Worm (Caenorhabditis elegans) whole organism, L2 larva: Measurements from ENCODE around the gene emb-30.

ENCODE experiments used
- C34F6.9 ChIP-seq: fragments of 150-350 bp; optimal IDR thresholded peaks from 2 replicates; lab custom pipeline; 2014; ENCODE audit warnings: missing biosample characterization, missing genetic modification characterization
- F13H6.1 ChIP-seq: sonication (generic microtip); optimal IDR thresholded peaks from 2 replicates; lab custom pipeline; 2016; ENCODE audit warnings: missing genetic modification characterization, missing compliant biosample characterization
- R02D3.7 ChIP-seq: fragments of 150-350 bp; optimal IDR thresholded peaks from 2 replicates; lab custom pipeline; 2014; ENCODE audit warnings: missing biosample characterization, missing genetic modification characterization
- Y55F3AM.14 ChIP-seq: fragments of 200-800 bp; sonication (Bioruptor generic); optimal IDR thresholded peaks from 2 replicates; lab custom pipeline; 2018; ENCODE audit warnings: mild to moderate bottlenecking, missing genetic modification characterization, missing compliant biosample characterization
- ZK546.5 ChIP-seq: sonication (generic microtip); optimal IDR thresholded peaks from 2 replicates; lab custom pipeline; 2017; ENCODE audit warnings: missing biosample characterization, missing genetic modification characterization
- alr-1 ChIP-seq: fragments of 150-350 bp; optimal IDR thresholded peaks from 2 replicates; lab custom pipeline; 2014; ENCODE audit warnings: missing biosample characterization, missing genetic modification characterization
- aly-2 ChIP-seq: fragments of 150-350 bp; optimal IDR thresholded peaks from 2 replicates; lab custom pipeline; 2014; ENCODE audit warnings: missing biosample characterization, missing genetic modification characterization
- ama-1 ChIP-seq: fragments of 150-350 bp; optimal IDR thresholded peaks from 2 replicates; lab custom pipeline; 2018; ENCODE audit warnings: inconsistent platforms
- ceh-16 ChIP-seq: fragments of 150-350 bp; optimal IDR thresholded peaks from 2 replicates; lab custom pipeline; 2014; ENCODE audit warnings: missing biosample characterization, missing genetic modification characterization
- ceh-82 ChIP-seq: fragments of 150-350 bp; optimal IDR thresholded peaks from 2 replicates; lab custom pipeline; 2014; ENCODE audit warnings: missing biosample characterization, missing genetic modification characterization
- crh-2 ChIP-seq: sonication (generic microtip); optimal IDR thresholded peaks from 2 replicates; lab custom pipeline; 2017; ENCODE audit warnings: missing biosample characterization, missing genetic modification characterization
- egl-27 ChIP-seq: sonication (generic microtip); optimal IDR thresholded peaks from 3 replicates; lab custom pipeline; 2017; ENCODE audit warnings: missing biosample characterization, missing genetic modification reagents, missing genetic modification characterization
- elt-1 ChIP-seq: fragments of 150-350 bp; optimal IDR thresholded peaks from 2 replicates; lab custom pipeline; 2014; ENCODE audit warnings: missing biosample characterization, missing genetic modification characterization
- elt-3 ChIP-seq: sonication (generic microtip); optimal IDR thresholded peaks from 2 replicates; lab custom pipeline; 2017; ENCODE audit warnings: missing biosample characterization, missing genetic modification characterization
- fos-1 ChIP-seq: fragments of 150-350 bp; optimal IDR thresholded peaks from 2 replicates; lab custom pipeline; 2014; ENCODE audit warnings: missing biosample characterization, missing genetic modification characterization
- gmeb-1 ChIP-seq: fragments of 150-350 bp; optimal IDR thresholded peaks from 2 replicates; lab custom pipeline; 2014; ENCODE audit warnings: missing biosample characterization, missing genetic modification characterization
- lin-11 ChIP-seq: fragments of 150-350 bp; sonication (generic microtip); optimal IDR thresholded peaks from 2 replicates; lab custom pipeline; 2014; ENCODE audit warnings: missing biosample characterization, missing genetic modification characterization, inconsistent platforms, mixed read lengths
- lin-13 ChIP-seq: fragments of 150-350 bp; optimal IDR thresholded peaks from 2 replicates; lab custom pipeline; 2014; ENCODE audit warnings: missing biosample characterization, missing genetic modification reagents, missing genetic modification characterization
- lin-39 ChIP-seq: fragments of 150-350 bp; optimal IDR thresholded peaks from 2 replicates; lab custom pipeline; 2014; ENCODE audit warnings: missing biosample characterization, missing genetic modification reagents, missing genetic modification characterization
- lsy-2 ChIP-seq, 2 experiments: fragments of 150-350 bp in 1 of 2; sonication (generic microtip) in 1 of 2; optimal IDR thresholded peaks; 2 replicates each; lab custom pipeline; 2014 to 2017; ENCODE audit warnings: missing biosample characterization in 2 of 2, missing genetic modification characterization in 2 of 2
- mab-5 ChIP-seq: fragments of 150-350 bp; optimal IDR thresholded peaks from 2 replicates; lab custom pipeline; 2014; ENCODE audit warnings: missing biosample characterization, missing genetic modification characterization
- mdl-1 ChIP-seq, 2 experiments: fragments of 150-350 bp in 1 of 2; sonication (generic microtip) in 1 of 2; optimal IDR thresholded peaks; 2 replicates each; lab custom pipeline; 2017; ENCODE audit warnings: missing biosample characterization in 2 of 2, missing genetic modification characterization in 2 of 2
- nhr-10 ChIP-seq: sonication (generic microtip); optimal IDR thresholded peaks from 2 replicates; lab custom pipeline; 2017; ENCODE audit warnings: missing biosample characterization, missing genetic modification characterization
- nhr-11 ChIP-seq: fragments of 150-350 bp; optimal IDR thresholded peaks from 2 replicates; lab custom pipeline; 2014; ENCODE audit warnings: missing biosample characterization, missing genetic modification characterization
- nhr-12 ChIP-seq: fragments of 150-350 bp; optimal IDR thresholded peaks from 2 replicates; lab custom pipeline; 2014; ENCODE audit warnings: missing biosample characterization, missing genetic modification characterization
- nhr-129 ChIP-seq: fragments of 150-350 bp; optimal IDR thresholded peaks from 2 replicates; lab custom pipeline; 2014; ENCODE audit warnings: missing biosample characterization, missing genetic modification characterization
- nhr-21 ChIP-seq: fragments of 150-350 bp; optimal IDR thresholded peaks from 2 replicates; lab custom pipeline; 2014; ENCODE audit warnings: missing biosample characterization, missing genetic modification characterization
- nhr-23 ChIP-seq: fragments of 150-350 bp; optimal IDR thresholded peaks from 2 replicates; lab custom pipeline; 2014; ENCODE audit warnings: missing biosample characterization, missing genetic modification reagents, missing genetic modification characterization
- nhr-237 ChIP-seq: fragments of 150-350 bp; optimal IDR thresholded peaks from 2 replicates; lab custom pipeline; 2014; ENCODE audit warnings: missing biosample characterization, missing genetic modification characterization
- nhr-25 ChIP-seq: fragments of 150-350 bp; sonication (generic microtip); optimal IDR thresholded peaks from 3 replicates; lab custom pipeline; 2014; ENCODE audit warnings: missing biosample characterization, missing genetic modification characterization
- nhr-6 ChIP-seq: fragments of 150-350 bp; optimal IDR thresholded peaks from 2 replicates; lab custom pipeline; 2014; ENCODE audit warnings: missing biosample characterization, missing genetic modification characterization
- nhr-77 ChIP-seq: fragments of 150-350 bp; optimal IDR thresholded peaks from 2 replicates; lab custom pipeline; 2014; ENCODE audit warnings: missing biosample characterization, missing genetic modification characterization
- peb-1 ChIP-seq: fragments of 150-350 bp; optimal IDR thresholded peaks from 2 replicates; lab custom pipeline; 2014; ENCODE audit warnings: missing biosample characterization, missing genetic modification characterization
- skn-1 ChIP-seq: sonication (generic microtip); optimal IDR thresholded peaks from 2 replicates; lab custom pipeline; 2017; ENCODE audit warnings: missing biosample characterization, missing genetic modification characterization
- sma-9 ChIP-seq, 2 experiments: fragments of 150-350 bp in 1 of 2; sonication (generic microtip) in 1 of 2; optimal IDR thresholded peaks; 2 replicates each; lab custom pipeline; 2014 to 2016; ENCODE audit warnings: missing genetic modification characterization in 2 of 2, mild to moderate bottlenecking in 1 of 2, missing biosample characterization in 1 of 2, missing compliant biosample characterization in 1 of 2, missing genetic modification reagents in 1 of 2, moderate library complexity in 1 of 2
- snpc-4 ChIP-seq: fragments of 150-350 bp; optimal IDR thresholded peaks from 2 replicates; lab custom pipeline; 2014; ENCODE audit warnings: missing biosample characterization, missing genetic modification characterization
- unc-39 ChIP-seq: fragments of 150-350 bp; optimal IDR thresholded peaks from 2 replicates; lab custom pipeline; 2014; ENCODE audit warnings: missing biosample characterization, missing genetic modification characterization
- unc-55 ChIP-seq: fragments of 150-350 bp; sonication (generic microtip); optimal IDR thresholded peaks from 3 replicates; lab custom pipeline; 2014; ENCODE audit warnings: missing biosample characterization, missing genetic modification reagents, missing genetic modification characterization
- unc-62 ChIP-seq: fragments of 150-350 bp; optimal IDR thresholded peaks from 2 replicates; lab custom pipeline; 2014; ENCODE audit warnings: missing biosample characterization, missing genetic modification reagents, missing genetic modification characterization
- ztf-11 ChIP-seq: sonication (generic microtip); optimal IDR thresholded peaks from 2 replicates; lab custom pipeline; 2017; ENCODE audit warnings: missing biosample characterization, missing genetic modification characterization
- ztf-4 ChIP-seq: fragments of 150-350 bp; optimal IDR thresholded peaks from 2 replicates; lab custom pipeline; 2014; ENCODE audit warnings: missing biosample characterization, missing genetic modification characterization

Gene emb-30

DNA sequence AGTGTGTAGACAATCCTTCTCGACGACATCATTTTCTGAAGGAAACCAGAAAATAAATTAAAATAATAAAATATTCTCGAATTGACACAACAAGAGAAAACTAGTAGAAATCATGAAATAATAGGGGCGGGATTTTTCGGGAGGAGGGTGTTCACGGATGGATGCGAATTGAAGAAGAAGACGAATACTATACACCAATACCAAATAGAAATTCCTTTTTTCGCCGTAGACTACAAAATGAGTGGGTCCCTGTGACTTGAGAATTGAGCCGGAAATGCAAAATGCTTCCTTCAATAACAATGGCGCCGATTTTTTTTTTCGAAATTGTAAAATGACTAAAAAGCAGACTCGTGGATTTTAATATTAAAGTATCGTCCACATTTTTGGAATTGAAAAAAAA, 40.2 kb downstream of the emb-30 start, which contains the start of gene nlp-48:
nlp-48 (minus strand) TSS at position 101 of the 400 bp plus-strand sequence.
- TF ChIP-seq ama-1 (lab: Kevin White, UChicago) (no peak), crh-2 (tag; lab: Kevin White, UChicago) (no peak), unc-39 (no peak), lin-11 (tag; lab: Kevin White, UChicago) (no peak), ztf-4 (tag; lab: Kevin White, UChicago) (no peak), elt-1 (no peak), alr-1 (tag; lab: Kevin White, UChicago) (no peak), ztf-11 (tag; lab: Kevin White, UChicago) (no peak), gmeb-1 (tag; lab: Kevin White, UChicago) (no peak), R02D3.7 (no peak), nhr-237 (tag; lab: Kevin White, UChicago) (no peak), mab-5 (tag; lab: Kevin White, UChicago) (no peak), nhr-129 (tag; lab: Kevin White, UChicago) (no peak), aly-2 (tag; lab: Kevin White, UChicago) (no peak), snpc-4 (no peak), F13H6.1 (tag; lab: Kevin White, UChicago) (no peak), nhr-77 (tag; lab: Kevin White, UChicago) (no peak), C34F6.9 (tag; lab: Kevin White, UChicago) (no peak), nhr-23 (no peak)

DNA sequence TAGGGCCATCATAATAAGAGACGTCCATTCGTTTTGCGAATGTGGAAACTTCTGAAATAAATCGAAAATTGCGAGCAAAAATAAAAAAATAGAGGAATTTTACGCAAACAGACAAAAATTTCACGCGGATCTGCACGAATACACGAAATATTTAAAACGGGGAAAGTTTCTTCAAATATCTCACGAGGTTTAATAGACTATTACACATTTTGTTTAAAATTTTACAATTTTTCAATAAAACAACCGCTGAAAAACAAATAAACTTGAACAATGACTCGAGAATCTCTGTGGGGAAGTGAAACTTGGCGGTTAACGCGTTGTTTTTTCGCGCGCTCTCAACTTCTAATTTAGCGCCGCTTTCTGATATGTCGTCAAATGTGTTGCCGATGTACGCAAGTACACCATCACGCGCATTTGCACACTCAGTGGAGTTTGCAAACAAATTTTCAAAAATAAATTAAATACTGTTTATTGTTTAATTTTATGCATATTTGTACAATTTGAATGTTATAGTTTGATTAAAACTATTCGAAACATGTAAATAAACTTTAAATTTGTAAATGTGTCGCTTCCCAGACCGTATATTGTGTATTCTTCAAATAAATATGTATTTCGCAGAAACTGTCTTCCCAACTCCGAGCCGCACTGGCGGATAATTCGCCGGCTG, 48.0 kb downstream of the emb-30 start, which contains the start of the genes gpr-2 and rgr-1:
gpr-2 (minus strand) TSS at position 51 of the 667 bp plus-strand sequence.
rgr-1 (plus strand) TSS at position 617 of the 667 bp plus-strand sequence.
- TF ChIP-seq nhr-6 (tag; lab: Kevin White, UChicago) (no peak), nhr-129 (tag; lab: Kevin White, UChicago) (peak; percentile 32), unc-55 (peak; percentile 52), gmeb-1 (tag; lab: Kevin White, UChicago) (peak; percentile 82), lin-13 (GFP tag; lab: Kevin White, UChicago) (peak; percentile 11), ceh-16 (tag; lab: Kevin White, UChicago) (no peak), lin-39 (tag; lab: Kevin White, UChicago) (no peak), nhr-21 (tag; lab: Kevin White, UChicago) (no peak), ztf-4 (tag; lab: Kevin White, UChicago) (no peak), lsy-2 (tag; optimal IDR thresholded peaks at IDR 0.05; lab: Kevin White, UChicago) (peak in 1 of 2 experiments; percentile 33), egl-27 (no peak), lin-11 (tag; lab: Kevin White, UChicago) (peak; percentile 12)

DNA sequence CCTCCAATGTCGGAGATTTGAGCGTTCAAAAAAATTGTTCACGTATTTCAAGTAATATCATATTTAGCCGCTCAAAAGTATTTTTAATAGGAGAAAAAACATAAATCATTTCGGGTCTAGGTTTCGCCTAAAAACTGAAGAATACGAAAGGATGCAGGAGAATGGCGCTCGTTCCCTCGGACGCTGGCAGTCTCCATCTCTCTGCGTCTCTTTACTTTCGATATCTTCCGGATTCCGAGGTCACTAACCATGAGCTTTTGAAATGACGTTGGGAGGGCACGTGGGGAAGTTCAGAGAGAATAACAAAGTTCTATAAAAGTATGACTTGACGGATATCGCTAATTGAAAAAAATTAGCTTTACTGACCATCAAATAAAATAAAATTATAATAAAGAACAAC, 50.3 kb downstream of the emb-30 start:
- TF ChIP-seq skn-1 (tag; lab: Kevin White, UChicago) = no peak
- peak; percentile 14 for TF ChIP-seq unc-55
- no peak for TF ChIP-seq fos-1
- TF ChIP-seq R02D3.7 = no peak
- peak; percentile 38 for TF ChIP-seq nhr-129 (tag; lab: Kevin White, UChicago)
- TF ChIP-seq nhr-25 (tag; lab: Kevin White, UChicago) = no peak
- TF ChIP-seq peb-1 (tag; lab: Kevin White, UChicago) = no peak
- TF ChIP-seq nhr-10 (tag; lab: Kevin White, UChicago) = no peak
- no peak for TF ChIP-seq nhr-11 (tag; lab: Kevin White, UChicago)
- no peak for TF ChIP-seq elt-3
- TF ChIP-seq mab-5 (tag; lab: Kevin White, UChicago) = no peak
- TF ChIP-seq lsy-2 (tag; optimal IDR thresholded peaks at IDR 0.05; lab: Kevin White, UChicago) = peak in 1 of 2 experiments; percentile 58
- TF ChIP-seq Y55F3AM.14 (GFP tag; lab: Kevin White, UChicago) = no peak
- TF ChIP-seq ztf-4 (tag; lab: Kevin White, UChicago) = no peak
- no peak for TF ChIP-seq unc-39
- TF ChIP-seq ceh-82 = no peak
- TF ChIP-seq nhr-6 (tag; lab: Kevin White, UChicago) = no peak
- peak; percentile 12 for TF ChIP-seq crh-2 (tag; lab: Kevin White, UChicago)
- no peak for TF ChIP-seq aly-2 (tag; lab: Kevin White, UChicago)
- no peak for TF ChIP-seq ZK546.5
- TF ChIP-seq nhr-21 (tag; lab: Kevin White, UChicago) = no peak
- TF ChIP-seq sma-9 (GFP tag; optimal IDR thresholded peaks at IDR 0.05; lab: Kevin White, UChicago) = peak; percentile 1
- TF ChIP-seq sma-9 (tag; optimal IDR thresholded peaks at IDR 0.05; lab: Kevin White, UChicago) = no peak
- no peak for TF ChIP-seq nhr-12
- TF ChIP-seq unc-62 (GFP tag; lab: Kevin White, UChicago) = no peak
- peak; percentile 22 to 67 for TF ChIP-seq mdl-1 (tag; optimal IDR thresholded peaks at IDR 0.05; lab: Kevin White, UChicago)
- TF ChIP-seq elt-1 = no peak
- TF ChIP-seq ztf-11 (tag; lab: Kevin White, UChicago) = no peak
